Worm (Caenorhabditis elegans) whole organism, mixed stage, embryonic: ENCODE results near the gene C04E12.2.

Experiments
- M03D4.4 ChIP-seq: sonication (generic microtip); optimal IDR thresholded peaks from 2 replicates; lab custom pipeline; 2017; ENCODE audit warnings: mild to moderate bottlenecking, missing genetic modification characterization, missing compliant biosample characterization
- bed-3 ChIP-seq: fragments of 200-800 bp; sonication (Bioruptor generic); optimal IDR thresholded peaks from 3 replicates; lab custom pipeline; 2018; ENCODE audit warnings: mild to moderate bottlenecking, missing genetic modification characterization, moderate library complexity, missing compliant biosample characterization
- blmp-1 ChIP-seq: fragments of 150-350 bp; optimal IDR thresholded peaks from 2 replicates; lab custom pipeline; 2014; ENCODE audit warnings: missing biosample characterization, missing genetic modification characterization
- ceh-43 ChIP-seq: fragments of 200-800 bp; sonication (Bioruptor generic); optimal IDR thresholded peaks from 2 replicates; lab custom pipeline; 2018; ENCODE audit warnings: mild to moderate bottlenecking, missing genetic modification characterization, moderate library complexity, missing compliant biosample characterization
- ceh-83 ChIP-seq: fragments of 200-800 bp; sonication (Bioruptor generic); optimal IDR thresholded peaks from 2 replicates; lab custom pipeline; 2018; ENCODE audit warnings: mild to moderate bottlenecking, missing genetic modification characterization, missing compliant biosample characterization
- ces-1 ChIP-seq: fragments of 150-350 bp; optimal IDR thresholded peaks from 2 replicates; lab custom pipeline; 2014; ENCODE audit warnings: missing biosample characterization, missing genetic modification reagents, missing genetic modification characterization
- drap-1 ChIP-seq: fragments of 200-800 bp; sonication (Bioruptor generic); optimal IDR thresholded peaks from 3 replicates; lab custom pipeline; 2018; ENCODE audit warnings: mild to moderate bottlenecking, missing genetic modification characterization, missing compliant biosample characterization
- elt-1 ChIP-seq: sonication (generic microtip); optimal IDR thresholded peaks from 2 replicates; lab custom pipeline; 2017; ENCODE audit warnings: missing genetic modification characterization, mild to moderate bottlenecking, missing compliant biosample characterization, antibody characterized with exemption, moderate library complexity, borderline replicate concordance; ENCODE audit not compliant: insufficient read depth
- elt-3 ChIP-seq: fragments of 150-350 bp; optimal IDR thresholded peaks from 2 replicates; lab custom pipeline; 2014; ENCODE audit warnings: missing biosample characterization, missing genetic modification characterization
- flh-1 ChIP-seq: fragments of 200-800 bp; sonication (Bioruptor generic); optimal IDR thresholded peaks from 2 replicates; lab custom pipeline; 2018; ENCODE audit warnings: mild to moderate bottlenecking, missing genetic modification characterization, moderate library complexity, missing compliant biosample characterization
- ham-2 ChIP-seq: fragments of 200-800 bp; sonication (Bioruptor generic); optimal IDR thresholded peaks from 2 replicates; lab custom pipeline; 2018; ENCODE audit warnings: mild to moderate bottlenecking, missing genetic modification characterization, missing compliant biosample characterization
- hlh-1 ChIP-seq: fragments of 150-350 bp; optimal IDR thresholded peaks from 2 replicates; lab custom pipeline; 2014; ENCODE audit warnings: missing biosample characterization, missing genetic modification reagents, missing genetic modification characterization
- lin-13 ChIP-seq: fragments of 150-350 bp; optimal IDR thresholded peaks from 2 replicates; lab custom pipeline; 2014; ENCODE audit warnings: missing biosample characterization, missing genetic modification characterization
- lsy-2 ChIP-seq: fragments of 150-350 bp; optimal IDR thresholded peaks from 2 replicates; lab custom pipeline; 2014; ENCODE audit warnings: missing biosample characterization, missing genetic modification characterization
- mab-5 ChIP-seq: fragments of 150-350 bp; optimal IDR thresholded peaks from 2 replicates; lab custom pipeline; 2014; ENCODE audit warnings: missing biosample characterization, missing genetic modification characterization
- mep-1 ChIP-seq: fragments of 150-350 bp; optimal IDR thresholded peaks from 2 replicates; lab custom pipeline; 2017; ENCODE audit warnings: missing biosample characterization, missing genetic modification reagents, missing genetic modification characterization, inconsistent platforms
- nhr-12 ChIP-seq: fragments of 150-350 bp; optimal IDR thresholded peaks from 2 replicates; lab custom pipeline; 2014; ENCODE audit warnings: missing biosample characterization, missing genetic modification characterization
- nhr-2 ChIP-seq: fragments of 150-350 bp; optimal IDR thresholded peaks from 2 replicates; lab custom pipeline; 2014; ENCODE audit warnings: missing biosample characterization, missing genetic modification characterization
- nhr-237 ChIP-seq: fragments of 150-350 bp; optimal IDR thresholded peaks from 2 replicates; lab custom pipeline; 2014; ENCODE audit warnings: missing biosample characterization, missing genetic modification characterization
- nhr-28 ChIP-seq: fragments of 150-350 bp; optimal IDR thresholded peaks from 2 replicates; lab custom pipeline; 2014; ENCODE audit warnings: missing biosample characterization, missing genetic modification characterization
- nhr-76 ChIP-seq: sonication (generic microtip); optimal IDR thresholded peaks from 2 replicates; lab custom pipeline; 2017; ENCODE audit warnings: missing biosample characterization, missing genetic modification characterization
- pha-4 ChIP-seq: fragments of 150-350 bp; optimal IDR thresholded peaks from 2 replicates; lab custom pipeline; 2018; ENCODE audit warnings: missing biosample characterization, missing genetic modification reagents, missing genetic modification characterization
- sem-2 ChIP-seq: fragments of 200-800 bp; sonication (Bioruptor generic); optimal IDR thresholded peaks from 2 replicates; lab custom pipeline; 2018; ENCODE audit warnings: mild to moderate bottlenecking, missing genetic modification characterization, missing compliant biosample characterization
- snpc-4 ChIP-seq: fragments of 150-350 bp; optimal IDR thresholded peaks from 2 replicates; lab custom pipeline; 2014; ENCODE audit warnings: missing biosample characterization, missing genetic modification characterization
- sptf-1 ChIP-seq: sonication (generic microtip); optimal IDR thresholded peaks from 2 replicates; lab custom pipeline; 2017; ENCODE audit warnings: mild to moderate bottlenecking, missing genetic modification characterization, moderate library complexity, missing compliant biosample characterization
- unc-120 ChIP-seq: sonication (generic microtip); optimal IDR thresholded peaks from 2 replicates; lab custom pipeline; 2017; ENCODE audit warnings: missing genetic modification characterization, missing compliant biosample characterization; ENCODE audit not compliant: poor library complexity, severe bottlenecking
- unc-39 ChIP-seq: fragments of 150-350 bp; optimal IDR thresholded peaks from 2 replicates; lab custom pipeline; 2014; ENCODE audit warnings: missing biosample characterization, missing genetic modification characterization
- unc-62 ChIP-seq: fragments of 150-350 bp; optimal IDR thresholded peaks from 2 replicates; lab custom pipeline; 2014; ENCODE audit warnings: missing biosample characterization, missing genetic modification reagents, missing genetic modification characterization
- zip-8 ChIP-seq: fragments of 150-350 bp; optimal IDR thresholded peaks from 2 replicates; lab custom pipeline; 2014; ENCODE audit warnings: missing biosample characterization, missing genetic modification characterization
- ztf-11 ChIP-seq: fragments of 150-350 bp; optimal IDR thresholded peaks from 2 replicates; lab custom pipeline; 2014; ENCODE audit warnings: missing biosample characterization, missing genetic modification characterization

Gene C04E12.2

ce11 chrV:3332023-3332422 lies 35.9 kb upstream of the C04E12.2 start, which contains the start of gene C17B7.9:
TSS of gene C17B7.9 (minus strand) at chrV:3332123.
- TF ChIP-seq sem-2 (GFP tag; lab: Kevin White, UChicago): no peak
- TF ChIP-seq nhr-76 (tag; lab: Kevin White, UChicago): no peak
- TF ChIP-seq blmp-1: no peak
- no peak for TF ChIP-seq ztf-11
- TF ChIP-seq unc-39: no peak
- no peak for TF ChIP-seq sptf-1 (tag; lab: Kevin White, UChicago)
- no peak for TF ChIP-seq mab-5 (tag; lab: Kevin White, UChicago)
- no peak for TF ChIP-seq ceh-83 (GFP tag; lab: Kevin White, UChicago)
- TF ChIP-seq pha-4: no peak
- TF ChIP-seq lin-13 (tag; lab: Kevin White, UChicago): no peak
- TF ChIP-seq unc-120 (tag; lab: Kevin White, UChicago): no peak
- TF ChIP-seq ceh-43: no peak
- TF ChIP-seq nhr-2 (tag; lab: Kevin White, UChicago): no peak
- no peak for TF ChIP-seq nhr-237
- no peak for TF ChIP-seq nhr-28
- TF ChIP-seq, all 35 proteins: peak for 0

DNA sequence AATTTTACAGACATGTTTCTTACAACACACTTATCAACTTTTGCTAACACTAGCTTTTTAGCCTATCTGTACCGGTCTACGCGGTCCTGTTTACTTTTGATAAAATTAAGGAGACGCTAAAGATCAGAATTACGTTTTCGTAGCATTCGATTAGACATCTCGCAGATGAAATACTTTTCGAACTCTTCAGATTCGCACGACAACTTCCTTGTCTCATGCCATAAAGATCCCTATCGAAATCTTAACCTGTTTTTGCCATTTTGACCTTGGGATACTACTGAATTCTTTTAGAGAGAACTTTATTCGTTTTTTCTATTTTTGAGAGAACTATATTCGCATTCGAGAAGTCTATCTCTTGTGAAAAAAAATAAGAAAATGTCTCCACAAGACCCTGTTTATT lies 34.5 kb upstream of the C04E12.2 start, which contains the start of gene C17B7.5:
Gene C17B7.5, plus strand, starts transcription at position 301 of the 400 bp plus-strand sequence.
- no peak for TF ChIP-seq hlh-1
- no peak for TF ChIP-seq nhr-28
- TF ChIP-seq lin-13 (tag; lab: Kevin White, UChicago): no peak
- TF ChIP-seq ceh-83 (GFP tag; lab: Kevin White, UChicago): no peak

DNA sequence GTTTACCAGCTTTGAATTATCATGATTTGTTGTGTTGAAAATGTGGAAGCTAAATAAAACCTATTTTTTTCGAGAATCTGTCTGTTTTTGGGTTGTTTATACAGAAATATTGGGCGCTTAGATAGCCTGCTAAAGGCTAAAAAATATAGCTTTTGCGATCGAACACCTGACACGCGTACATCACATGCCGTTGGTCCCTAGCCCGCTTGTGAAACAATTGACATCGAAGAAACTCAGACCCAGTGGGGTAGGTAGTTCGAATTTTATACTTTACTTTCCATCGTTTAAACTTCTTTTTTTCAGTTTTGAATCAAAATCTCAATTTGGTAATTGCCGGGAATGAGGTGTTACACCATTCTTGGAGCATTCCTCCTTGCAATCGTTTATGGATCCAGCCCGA lies 28.9 kb upstream of the C04E12.2 start, which contains the start of gene C17B7.4:
Gene C17B7.4, plus strand, starts transcription at position 301 of the 400 bp plus-strand sequence.
- TF ChIP-seq blmp-1 (no peak), M03D4.4 (tag; lab: Kevin White, UChicago) (no peak), ham-2 (GFP tag; lab: Kevin White, UChicago) (no peak), hlh-1 (no peak), ceh-43 (no peak), elt-1 (tag; lab: Kevin White, UChicago) (no peak), elt-3 (tag; lab: Kevin White, UChicago) (no peak), snpc-4 (tag; lab: Kevin White, UChicago) (no peak), drap-1 (GFP tag; lab: Kevin White, UChicago) (no peak), bed-3 (GFP tag; lab: Kevin White, UChicago) (no peak), unc-39 (no peak)

- TF ChIP-seq nhr-76 (tag; lab: Kevin White, UChicago) (no peak), unc-62 (GFP tag; lab: Kevin White, UChicago) (no peak), blmp-1 (no peak), elt-3 (tag; lab: Kevin White, UChicago) (no peak), nhr-28 (no peak), drap-1 (GFP tag; lab: Kevin White, UChicago) (no peak), bed-3 (GFP tag; lab: Kevin White, UChicago) (no peak), ceh-43 (no peak), ces-1 (GFP tag; lab: Kevin White, UChicago) (no peak), lsy-2 (tag; lab: Kevin White, UChicago) (no peak), sem-2 (GFP tag; lab: Kevin White, UChicago) (no peak), ham-2 (GFP tag; lab: Kevin White, UChicago) (no peak), nhr-237 (no peak)
- TF ChIP-seq, all 35 proteins: peak for 0
Observed at ce11 chrV:3341906-3342305, 26.0 kb upstream of the C04E12.2 start, which contains the start of gene C17B7.10. TSS of gene C17B7.10 (minus strand) at chrV:3342006.

DNA sequence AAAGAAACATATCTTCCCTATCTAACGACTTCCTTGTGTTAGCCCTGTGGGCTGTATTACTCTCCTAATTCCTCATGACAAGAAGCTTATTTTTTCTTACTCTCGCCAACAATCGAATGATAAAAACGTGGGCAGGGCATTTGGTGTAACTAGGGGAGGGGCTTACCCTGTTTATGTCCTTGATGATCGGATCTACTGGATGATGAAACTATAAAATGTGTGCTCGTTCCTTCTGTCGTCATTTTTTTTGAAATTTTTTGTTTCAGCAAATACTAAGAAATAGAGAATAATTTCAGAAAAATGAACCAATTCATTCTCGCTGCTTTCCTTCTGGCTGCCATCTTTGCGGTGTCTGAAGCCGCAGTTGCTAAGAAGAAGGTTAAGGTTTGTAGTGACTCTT lies 25.4 kb upstream of the C04E12.2 start, which contains the start of gene C17B7.3:
Gene C17B7.3, plus strand, starts transcription at position 301 of the 400 bp plus-strand sequence.
- TF ChIP-seq nhr-237 (no peak), nhr-28 (no peak), ztf-11 (no peak), ham-2 (GFP tag; lab: Kevin White, UChicago) (no peak), ces-1 (GFP tag; lab: Kevin White, UChicago) (no peak), snpc-4 (tag; lab: Kevin White, UChicago) (no peak), ceh-83 (GFP tag; lab: Kevin White, UChicago) (no peak)
- TF ChIP-seq, all 35 proteins: peak for 0

ce11 chrV:3344001-3344400 lies 23.9 kb upstream of the C04E12.2 start:
- TF ChIP-seq ham-2 (GFP tag; lab: Kevin White, UChicago) (no peak), nhr-76 (tag; lab: Kevin White, UChicago) (no peak), elt-3 (tag; lab: Kevin White, UChicago) (no peak), unc-120 (tag; lab: Kevin White, UChicago) (no peak), pha-4 (no peak), nhr-28 (no peak), bed-3 (GFP tag; lab: Kevin White, UChicago) (no peak), drap-1 (GFP tag; lab: Kevin White, UChicago) (no peak), flh-1 (GFP tag; lab: Kevin White, UChicago) (no peak), ceh-83 (GFP tag; lab: Kevin White, UChicago) (no peak), unc-62 (GFP tag; lab: Kevin White, UChicago) (no peak), hlh-1 (no peak), lin-13 (tag; lab: Kevin White, UChicago) (no peak), nhr-12 (tag; lab: Kevin White, UChicago) (no peak), zip-8 (tag; lab: Kevin White, UChicago) (no peak), sptf-1 (tag; lab: Kevin White, UChicago) (no peak), mab-5 (tag; lab: Kevin White, UChicago) (no peak), mep-1 (tag; lab: Kevin White, UChicago) (no peak), sem-2 (GFP tag; lab: Kevin White, UChicago) (no peak)
